Worm (Caenorhabditis elegans): ENCODE data around the gene vha-7.

ce11 chrIV:12617934-12618333 lies 22.3 kb upstream of the vha-7 start:
- TF ChIP-seq flt-1 (GFP tag; IDR thresholded peaks at IDR 0.05), result no peak
- no peak for TF ChIP-seq ceh-36 (tag; optimal IDR thresholded peaks at IDR 0.05)
- TF ChIP-seq ets-7 (tag; optimal IDR thresholded peaks at IDR 0.05), result no peak
- no peak for TF ChIP-seq B0310.2 (tag; optimal IDR thresholded peaks at IDR 0.05)
- no peak for TF ChIP-seq hmbx-1 (tag; optimal IDR thresholded peaks at IDR 0.05)
- TF ChIP-seq ceh-13 (GFP tag; optimal IDR thresholded peaks at IDR 0.05), result no peak
- no peak for TF ChIP-seq tbx-37 (GFP tag; conservative IDR thresholded peaks at IDR 0.05)
- no peak for TF ChIP-seq ama-1 (optimal IDR thresholded peaks at IDR 0.05)
- TF ChIP-seq tbx-11 (GFP tag; IDR thresholded peaks at IDR 0.05), result no peak
- no peak for TF ChIP-seq F13C5.2 (tag; optimal IDR thresholded peaks at IDR 0.05)
- TF ChIP-seq tra-4 (tag; optimal IDR thresholded peaks at IDR 0.05), result no peak
- no peak for TF ChIP-seq scrt-1 (GFP tag; IDR thresholded peaks at IDR 0.05)
- no peak for TF ChIP-seq pes-1 (GFP tag; IDR thresholded peaks at IDR 0.05)
- TF ChIP-seq sea-1 (GFP tag; conservative IDR thresholded peaks at IDR 0.05), result no peak
